Fruit fly (Drosophila melanogaster) whole organism: ENCODE data around the gene Bili.

Source experiments
- CG8478 ChIP-seq: fragments of >200 bp; optimal IDR thresholded peaks from 2 replicates; lab custom pipeline; 2018; ENCODE audit warnings: inconsistent platforms
- Dll ChIP-seq: fragments of >200 bp; optimal IDR thresholded peaks from 2 replicates; lab custom pipeline; 2017
- pan ChIP-seq: fragments of >200 bp; optimal IDR thresholded peaks from 2 replicates; lab custom pipeline; 2017
- psq ChIP-seq: fragments of >200 bp; optimal IDR thresholded peaks from 2 replicates; lab custom pipeline; 2017
- usp ChIP-seq: fragments of >200 bp; optimal IDR thresholded peaks from 2 replicates; lab custom pipeline; 2017; ENCODE audit warnings: missing biosample characterization, missing genetic modification characterization, mixed read lengths

DNA sequence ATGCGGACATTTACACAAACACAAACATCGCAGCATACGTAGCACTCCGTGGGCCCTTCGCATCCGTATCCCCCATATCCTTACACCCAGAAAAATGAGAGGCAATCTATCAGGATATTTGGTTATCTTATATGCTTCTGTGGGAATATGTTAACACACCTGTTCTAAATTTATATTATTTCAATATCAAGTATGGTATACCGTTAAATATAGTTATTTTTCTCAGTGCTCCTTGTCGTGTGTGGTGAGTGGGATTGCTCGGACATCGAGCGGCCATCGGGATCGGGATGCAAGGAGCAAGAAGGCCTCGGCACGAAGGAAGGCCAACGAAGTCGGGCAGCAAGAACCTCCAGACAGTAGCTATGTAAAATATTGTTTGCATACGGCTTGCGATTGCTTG lies 30.4 kb downstream of the Bili start:
- TF ChIP-seq psq (lab: Kevin White, UChicago) (no peak), usp (GFP tag; lab: Kevin White, UChicago) (no peak), pan (lab: Kevin White, UChicago) (no peak), CG8478 (lab: Kevin White, UChicago) (no peak), Dll (lab: Kevin White, UChicago) (no peak)
